Worm (Caenorhabditis elegans) whole organism, young adult: ENCODE data around the gene pfd-1.

Source experiments
- F49E8.2 ChIP-seq: sonication (generic microtip); optimal IDR thresholded peaks from 3 replicates; lab custom pipeline; 2017; ENCODE audit warnings: missing genetic modification characterization, mild to moderate bottlenecking, missing compliant biosample characterization, antibody characterized with exemption, moderate library complexity; ENCODE audit not compliant: insufficient read depth
- F57C9.4 ChIP-seq: sonication (generic microtip); optimal IDR thresholded peaks from 2 replicates; lab custom pipeline; 2017; ENCODE audit warnings: mild to moderate bottlenecking, missing genetic modification characterization, missing compliant biosample characterization
- Y79H2A.3 ChIP-seq: fragments of 200-800 bp; sonication (Bioruptor generic); conservative IDR thresholded peaks from 2 replicates; pipeline ENCODE4 v1.3.6; 2022; ENCODE audit warnings: missing genetic modification reagents, missing genetic modification characterization, missing compliant biosample characterization
- ama-1 ChIP-seq, 3 experiments: fragments of 150-350 bp in 1 of 3; sonication (generic microtip) in 2 of 3; optimal IDR thresholded peaks; 2 replicates each; lab custom pipeline; 2014 to 2018; ENCODE audit warnings: missing biosample characterization in 2 of 3, missing genetic modification characterization in 2 of 3, missing genetic modification reagents in 2 of 3
- dpl-1 ChIP-seq: fragments of 150-350 bp; optimal IDR thresholded peaks from 2 replicates; lab custom pipeline; 2014; ENCODE audit warnings: missing biosample characterization, missing genetic modification reagents, missing genetic modification characterization
- ekl-4 ChIP-seq: fragments of 200-800 bp; sonication (Bioruptor generic); IDR thresholded peaks from 2 replicates; pipeline ENCODE4 v1.3.6; 2022; ENCODE audit warnings: missing genetic modification reagents, missing genetic modification characterization, missing compliant biosample characterization
- nfya-1 ChIP-seq: sonication (generic microtip); optimal IDR thresholded peaks from 2 replicates; lab custom pipeline; 2017; ENCODE audit warnings: antibody characterized with exemption, missing compliant biosample characterization, missing genetic modification characterization, borderline replicate concordance; ENCODE audit not compliant: insufficient read depth
- snpc-3.4 ChIP-seq: sonication (generic microtip); optimal IDR thresholded peaks from 2 replicates; lab custom pipeline; 2017; ENCODE audit warnings: missing genetic modification characterization, mild to moderate bottlenecking, missing compliant biosample characterization, antibody characterized with exemption, moderate library complexity, missing genotype, missing genetic modification reagents
- ztf-18 ChIP-seq: sonication (generic microtip); optimal IDR thresholded peaks from 2 replicates; lab custom pipeline; 2016; ENCODE audit warnings: missing genotype, mild to moderate bottlenecking, missing genetic modification characterization, missing compliant biosample characterization

- TF ChIP-seq dpl-1 (GFP tag; lab: Kevin White, UChicago) (no peak), ama-1 (optimal IDR thresholded peaks at IDR 0.05; lab: Kevin White, UChicago) (no peak), ama-1 (GFP tag; optimal IDR thresholded peaks at IDR 0.05; lab: Kevin White, UChicago) (no peak), Y79H2A.3 (GFP tag; lab: Robert Waterston, UW) (no peak), ekl-4 (no peak), ztf-18 (tag; lab: Kevin White, UChicago) (no peak), nfya-1 (tag; lab: Kevin White, UChicago) (no peak), F49E8.2 (tag; lab: Kevin White, UChicago) (no peak), F57C9.4 (tag; lab: Kevin White, UChicago) (no peak), snpc-3.4 (tag; lab: Kevin White, UChicago) (no peak)
Measured at ce11 chrIV:11126004-11126027, 24.1 kb upstream of the pfd-1 start, which contains the start of gene swsn-4.
